Worm (Caenorhabditis elegans) whole organism, midembryonic: ENCODE results near the gene sprr-3.
A peak's percentile ranks its signal among the peaks of the same experiment; 100 is the strongest.

Experiments
- T22C8.4 ChIP-seq: fragments of 200-800 bp; sonication (Bioruptor generic); IDR thresholded peaks from 2 replicates; pipeline ENCODE4 v1.3.6; 2022; ENCODE audit warnings: missing genetic modification characterization, missing compliant biosample characterization
- flt-1 ChIP-seq: fragments of 200-800 bp; sonication (Bioruptor generic); IDR thresholded peaks from 2 replicates; pipeline ENCODE4 v1.3.6; 2022; ENCODE audit warnings: missing genetic modification characterization, missing compliant biosample characterization
- klf-2 ChIP-seq: fragments of 200-800 bp; sonication (Bioruptor generic); conservative IDR thresholded peaks from 2 replicates; pipeline ENCODE4 v1.3.6; 2022; ENCODE audit warnings: missing genetic modification reagents, missing genetic modification characterization, missing compliant biosample characterization
- ref-1 ChIP-seq: fragments of 200-800 bp; sonication (Bioruptor generic); conservative IDR thresholded peaks from 2 replicates; pipeline ENCODE4 v1.3.6; 2022; ENCODE audit warnings: missing genetic modification reagents, missing genetic modification characterization, missing compliant biosample characterization
- tab-1 ChIP-seq: fragments of 200-800 bp; sonication (Bioruptor generic); IDR thresholded peaks from 2 replicates; pipeline ENCODE4 v1.3.6; 2022; ENCODE audit warnings: missing genetic modification characterization, missing compliant biosample characterization
- ztf-23 ChIP-seq: fragments of 200-800 bp; sonication (Bioruptor generic); IDR thresholded peaks from 2 replicates; pipeline ENCODE4 v1.3.6; 2022; ENCODE audit warnings: missing genetic modification reagents, missing genetic modification characterization, missing compliant biosample characterization
- ztf-29 ChIP-seq: fragments of 200-800 bp; sonication (Bioruptor generic); IDR thresholded peaks from 2 replicates; pipeline ENCODE4 v1.3.6; 2022; ENCODE audit warnings: missing genetic modification reagents, missing genetic modification characterization, missing compliant biosample characterization

- TF ChIP-seq klf-2 (no peak), ztf-23 (GFP tag; lab: Robert Waterston, UW) (no peak), ref-1 (GFP tag; lab: Robert Waterston, UW) (no peak), tab-1 (no peak), T22C8.4 (peak; percentile 79), ztf-29 (GFP tag; lab: Robert Waterston, UW) (no peak), flt-1 (GFP tag; lab: Robert Waterston, UW) (no peak)
Observed at ce11 chrIV:2526836-2527235, 15.3 kb upstream of the sprr-3 start.
